Fruit fly (Drosophila melanogaster) whole organism, larva: ENCODE results near the gene Mocs1.

Experiments used
- noc ChIP-seq: fragments of 200-800 bp; sonication (Bioruptor generic); optimal IDR thresholded peaks from 3 replicates; lab custom pipeline; 2019; ENCODE audit warnings: missing biosample characterization, mild to moderate bottlenecking, missing genetic modification characterization, moderate library complexity

Gene Mocs1

dm6 chr3L:11120419-11120958, 50.2 kb downstream of the Mocs1 start, which contains the start of the genes FoxK and mRpL2:
Gene FoxK, minus strand, starts transcription at chr3L:11120783.
Gene mRpL2, plus strand, starts transcription at chr3L:11120847.
- peak; percentile 13 for TF ChIP-seq noc (tag; lab: Kevin White, UChicago)
